Fruit fly (Drosophila melanogaster): ENCODE measurements around the gene CG44194.

The CG44194 gene

DNA sequence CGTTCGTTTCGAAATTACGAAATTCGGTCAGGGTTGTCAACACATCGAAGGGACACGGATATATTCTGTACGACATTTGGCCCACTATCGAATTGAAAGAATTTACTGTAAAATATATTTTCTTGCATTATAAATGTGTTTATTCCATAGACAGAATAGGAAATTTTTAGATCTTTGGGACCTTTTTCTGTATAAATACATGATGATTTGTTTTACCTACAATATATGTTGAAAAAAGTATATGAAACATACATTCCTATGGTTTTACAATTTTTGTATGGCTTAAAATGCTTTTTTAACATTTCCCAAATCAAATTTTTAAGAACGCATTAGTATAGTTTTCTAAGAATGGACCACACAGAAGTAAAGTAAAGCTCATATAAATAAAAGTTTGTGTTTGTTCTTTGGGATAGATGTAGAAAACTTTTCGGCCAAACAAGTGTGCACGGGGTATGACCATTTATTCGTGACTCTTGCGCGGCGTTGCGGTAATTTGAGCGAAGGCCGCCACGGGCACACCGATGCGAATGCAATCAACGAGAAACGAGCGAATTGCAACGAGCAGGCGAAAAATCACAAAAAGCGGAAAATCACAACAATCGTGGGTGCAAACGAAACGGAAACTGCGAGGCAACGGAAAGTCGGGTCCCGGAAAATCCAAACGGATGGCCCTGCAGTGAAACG, at the start of gene CG44194, which contains the start of the genes CG17327 and CG7518 (continued):
- peak; percentile 38 for TF ChIP-seq trem (tag; optimal IDR thresholded peaks at IDR 0.05)
- peak; percentile 16 for TF ChIP-seq fu2 (GFP tag; optimal IDR thresholded peaks at IDR 0.05)
- no peak for TF ChIP-seq jumu (GFP tag; optimal IDR thresholded peaks at IDR 0.05)
- no peak for TF ChIP-seq Optix (GFP tag; IDR thresholded peaks at IDR 0.05)
- TF ChIP-seq CG42726 (GFP tag; IDR thresholded peaks at IDR 0.05; ENCODE audit: partially characterized antibody), result peak; percentile 51; the same call in 1 of the 2 replicates
- TF ChIP-seq CG3726 (GFP tag; IDR thresholded peaks at IDR 0.05), result no peak
- TF ChIP-seq cato (GFP tag; optimal IDR thresholded peaks at IDR 0.05; ENCODE audit: borderline replicate concordance), result peak; percentile 7
- peak; percentile 56 for TF ChIP-seq phol (tag; optimal IDR thresholded peaks at IDR 0.05)
- TF ChIP-seq Bgb (GFP tag; IDR thresholded peaks at IDR 0.05; ENCODE audit: partially characterized antibody), result peak; percentile 46
- TF ChIP-seq Ptx1 (GFP tag; IDR thresholded peaks at IDR 0.05), result peak; percentile 29; the same call in 1 of the 2 replicates
- TF ChIP-seq sens-2 (GFP tag; IDR thresholded peaks at IDR 0.05), result peak; percentile 34; the same call in 1 of the 2 replicates
- TF ChIP-seq Hsf (GFP tag; optimal IDR thresholded peaks at IDR 0.05), result peak; percentile 26
- TF ChIP-seq CG10959 (GFP tag; IDR thresholded peaks at IDR 0.05), result no peak
- no peak for TF ChIP-seq repo (GFP tag; optimal IDR thresholded peaks at IDR 0.05)
- no peak for TF ChIP-seq CG13894 (tag; optimal IDR thresholded peaks at IDR 0.05)
- no peak for TF ChIP-seq Usf (GFP tag; optimal IDR thresholded peaks at IDR 0.05)
- peak; percentile 53; the same call in 1 of the 2 replicates for TF ChIP-seq CG1024 (GFP tag; IDR thresholded peaks at IDR 0.05)
- peak; percentile 35 for TF ChIP-seq grau (tag; optimal IDR thresholded peaks at IDR 0.05)
- no peak for TF ChIP-seq kay (GFP tag; optimal IDR thresholded peaks at IDR 0.05)
- peak in 1 of 2 experiments; percentile 7 for TF ChIP-seq chif (GFP tag; optimal IDR thresholded peaks at IDR 0.05)
- peak; percentile 58 for TF ChIP-seq CG4617 (GFP tag; optimal IDR thresholded peaks at IDR 0.05; ENCODE audit: borderline replicate concordance)
- TF ChIP-seq CG16813 (GFP tag; IDR thresholded peaks at IDR 0.05; ENCODE audit: partially characterized antibody), result peak; percentile 33; the same call in 1 of the 3 replicates
- TF ChIP-seq HLH54F (GFP tag; optimal IDR thresholded peaks at IDR 0.05), result peak; percentile 40
- TF ChIP-seq CG6854 (GFP tag; optimal IDR thresholded peaks at IDR 0.05), result no peak
- no peak for TF ChIP-seq Asciz (GFP tag; optimal IDR thresholded peaks at IDR 0.05)
- TF ChIP-seq ken (GFP tag; IDR thresholded peaks at IDR 0.05), result no peak
- peak; percentile 40 for TF ChIP-seq Camta (GFP tag; optimal IDR thresholded peaks at IDR 0.05)
- peak; percentile 56 for TF ChIP-seq slbo (GFP tag; IDR thresholded peaks at IDR 0.05)
- TF ChIP-seq Lim3 (GFP tag; IDR thresholded peaks at IDR 0.05), result no peak
- TF ChIP-seq CG18476 (GFP tag; optimal IDR thresholded peaks at IDR 0.05), result peak; percentile 6
- TF ChIP-seq CG30020 (tag; optimal IDR thresholded peaks at IDR 0.05), result peak; percentile 85
- TF ChIP-seq tx (GFP tag; optimal IDR thresholded peaks at IDR 0.05), result peak; percentile 16
- no peak for TF ChIP-seq CG11504 (tag; optimal IDR thresholded peaks at IDR 0.05)
- peak; percentile 42 for TF ChIP-seq CG2120 (GFP tag; optimal IDR thresholded peaks at IDR 0.05)
- peak; percentile 30 for TF ChIP-seq az2 (GFP tag; optimal IDR thresholded peaks at IDR 0.05)
- TF ChIP-seq Gug (GFP tag; IDR thresholded peaks at IDR 0.05), result no peak; the same call in 3 of the 4 replicates
- peak; percentile 42 for TF ChIP-seq CG15514 (GFP tag; optimal IDR thresholded peaks at IDR 0.05)
- peak; percentile 24; the same call in 1 of the 2 replicates for TF ChIP-seq CG3847 (GFP tag; IDR thresholded peaks at IDR 0.05)
- peak; percentile 2 for TF ChIP-seq HmgZ (tag; optimal IDR thresholded peaks at IDR 0.05)
- TF ChIP-seq Pdp1 (GFP tag; optimal IDR thresholded peaks at IDR 0.05), result peak; percentile 18 to 59
- peak; percentile 41 for TF ChIP-seq stwl (tag; optimal IDR thresholded peaks at IDR 0.05)
- TF ChIP-seq croc (GFP tag; conservative IDR thresholded peaks at IDR 0.05), result no peak
- no peak for TF ChIP-seq CG14965 (GFP tag; optimal IDR thresholded peaks at IDR 0.05; ENCODE audit: borderline replicate concordance)
- peak; percentile 43 for TF ChIP-seq Dref (GFP tag; IDR thresholded peaks at IDR 0.05)
- peak; percentile 43 for TF ChIP-seq YL-1 (GFP tag; optimal IDR thresholded peaks at IDR 0.05)
- no peak for TF ChIP-seq NfI (GFP tag; optimal IDR thresholded peaks at IDR 0.05)
- TF ChIP-seq sens (GFP tag), result peak; percentile 54
- TF ChIP-seq CG9932 (GFP tag; IDR thresholded peaks at IDR 0.05), result peak; percentile 40; the same call in 1 of the 2 replicates
- TF ChIP-seq CG7357 (GFP tag; IDR thresholded peaks at IDR 0.05), result peak; percentile 88

Measured in whole organism, embryonic.